Worm (Caenorhabditis elegans) whole organism, dauer: ENCODE measurements around the gene col-98.

ENCODE experiments used
- unc-62 ChIP-seq: sonication (generic microtip); optimal IDR thresholded peaks from 2 replicates; lab custom pipeline; 2017; ENCODE audit warnings: missing biosample characterization, missing genetic modification reagents, missing genetic modification characterization

col-98 gene

DNA sequence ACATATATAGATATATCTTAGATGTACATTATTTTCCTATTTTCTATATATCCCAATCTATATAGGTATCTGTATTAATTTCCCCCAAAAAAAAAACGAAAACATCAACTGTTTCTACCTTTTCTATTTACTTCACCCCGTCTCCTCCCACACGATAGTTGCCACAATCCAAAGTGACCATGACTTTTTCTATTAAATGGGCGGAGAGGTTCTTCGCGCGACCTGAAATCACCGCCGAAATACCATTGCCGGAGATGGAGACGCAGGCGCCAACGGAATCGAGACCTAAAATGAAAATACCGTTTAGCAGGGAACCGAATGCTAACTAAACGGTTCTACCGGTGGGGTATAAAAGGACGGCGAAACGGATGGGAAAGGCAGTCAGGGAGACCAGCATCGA lies at the start of gene col-98:
Gene col-98 (plus strand): TSS at position 390 of the 400 bp plus-strand sequence.
- TF ChIP-seq unc-62 (GFP tag; lab: Kevin White, UChicago) = no peak

ce11 chrIII:12971828-12972379 lies 46.9 kb upstream of the col-98 start:
- no peak for TF ChIP-seq unc-62 (GFP tag; lab: Kevin White, UChicago)

ce11 chrIII:12972398-12972797 lies 46.4 kb upstream of the col-98 start, which contains the start of gene bckd-1A:
bckd-1A (minus strand) TSS chrIII:12972498.
- no peak for TF ChIP-seq unc-62 (GFP tag; lab: Kevin White, UChicago)

ce11 chrIII:12977559-12977958 lies 41.2 kb upstream of the col-98 start, which contains the start of gene ZK1010.2:
ZK1010.2 (minus strand) TSS chrIII:12977862.
- TF ChIP-seq unc-62 (GFP tag; lab: Kevin White, UChicago) = no peak

DNA sequence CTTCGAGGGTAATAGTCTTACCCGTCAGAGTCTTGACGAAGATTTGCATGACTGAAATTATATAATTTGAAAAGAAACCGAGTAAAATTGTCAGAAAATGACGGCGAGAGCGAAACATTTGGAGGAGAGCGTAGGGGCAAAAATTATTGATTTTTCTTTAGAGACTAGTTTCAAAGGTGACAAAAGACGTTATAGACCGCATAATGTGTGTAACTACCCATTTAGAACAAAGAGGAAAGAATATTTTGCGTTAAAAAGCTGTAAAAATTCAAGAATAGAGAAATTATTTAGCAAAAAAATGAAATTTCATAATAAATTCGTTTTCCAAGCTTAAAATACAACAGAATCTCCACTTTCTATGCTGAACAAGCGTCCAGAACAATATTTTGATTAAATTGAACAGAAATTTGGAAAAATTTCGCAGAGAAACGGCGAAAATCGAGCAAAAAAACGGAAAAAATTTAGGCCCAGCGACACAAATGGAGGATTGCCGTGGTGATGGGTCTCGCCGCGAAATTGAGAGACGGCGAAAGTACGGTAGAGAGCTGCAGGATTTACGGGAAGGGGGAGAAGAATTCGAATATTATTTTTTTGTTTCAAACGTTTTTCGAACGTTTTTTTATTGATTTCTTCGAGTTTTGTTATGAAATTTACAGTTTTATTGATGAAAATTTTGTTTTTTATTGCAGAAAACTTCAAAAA lies 40.2 kb upstream of the col-98 start, which contains the start of the genes ubq-2 and frg-1:
Gene ubq-2 (minus strand): TSS at position 51 of the 702 bp plus-strand sequence.
Gene frg-1 (plus strand): TSS at position 690 of the 702 bp plus-strand sequence.
- no peak for TF ChIP-seq unc-62 (GFP tag; lab: Kevin White, UChicago)

DNA sequence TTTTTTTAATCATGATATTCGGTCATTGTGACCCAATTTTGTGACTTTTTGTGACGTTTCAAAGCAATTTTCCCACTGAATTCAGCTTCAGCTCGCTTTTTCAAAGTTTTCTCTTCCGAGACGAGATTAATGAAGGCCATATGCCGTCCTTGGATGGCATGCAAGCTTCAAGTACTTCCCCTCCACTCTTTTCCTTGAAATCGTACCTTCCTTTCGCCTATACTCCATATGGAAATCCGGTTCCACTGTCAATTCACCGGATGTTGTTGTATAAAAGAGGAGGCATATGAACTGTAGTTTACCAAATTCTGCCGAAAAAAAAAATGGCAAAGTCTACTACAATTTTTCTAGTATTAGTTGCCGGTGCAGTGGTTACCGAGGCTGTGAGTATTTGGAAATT lies 38.0 kb upstream of the col-98 start, which contains the start of gene ZK1010.4:
Gene ZK1010.4 (plus strand): TSS at position 301 of the 400 bp plus-strand sequence.
- TF ChIP-seq unc-62 (GFP tag; lab: Kevin White, UChicago) = no peak

ce11 chrIII:12987418-12987817 lies 31.4 kb upstream of the col-98 start, which contains the start of gene ZK1010.5:
ZK1010.5 (minus strand) TSS chrIII:12987518.
- TF ChIP-seq unc-62 (GFP tag; lab: Kevin White, UChicago) = no peak

DNA sequence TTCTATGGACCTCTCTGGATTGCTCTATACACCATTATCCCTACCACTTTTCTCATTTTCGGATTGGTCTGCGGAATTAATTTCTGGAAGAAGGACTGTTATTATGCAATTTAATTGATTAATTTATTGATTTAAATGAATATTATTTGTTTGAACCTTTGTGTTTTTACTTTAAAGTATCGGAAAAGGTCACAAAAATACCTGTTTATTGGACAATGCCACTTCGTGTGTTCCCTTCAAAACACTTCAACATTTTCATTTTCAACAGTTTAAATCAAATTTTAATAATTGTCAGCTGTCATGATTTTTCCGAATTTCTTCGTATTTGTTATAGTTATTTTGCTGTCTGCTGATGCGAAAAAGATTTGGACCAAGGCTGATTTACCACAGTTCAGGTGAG lies 27.8 kb upstream of the col-98 start, which contains the start of gene ZK1010.12:
Gene ZK1010.12 (plus strand): TSS at position 301 of the 400 bp plus-strand sequence.
- no peak for TF ChIP-seq unc-62 (GFP tag; lab: Kevin White, UChicago)

ce11 chrIII:12993055-12993454 lies 25.8 kb upstream of the col-98 start:
- TF ChIP-seq unc-62 (GFP tag; lab: Kevin White, UChicago) = no peak

DNA sequence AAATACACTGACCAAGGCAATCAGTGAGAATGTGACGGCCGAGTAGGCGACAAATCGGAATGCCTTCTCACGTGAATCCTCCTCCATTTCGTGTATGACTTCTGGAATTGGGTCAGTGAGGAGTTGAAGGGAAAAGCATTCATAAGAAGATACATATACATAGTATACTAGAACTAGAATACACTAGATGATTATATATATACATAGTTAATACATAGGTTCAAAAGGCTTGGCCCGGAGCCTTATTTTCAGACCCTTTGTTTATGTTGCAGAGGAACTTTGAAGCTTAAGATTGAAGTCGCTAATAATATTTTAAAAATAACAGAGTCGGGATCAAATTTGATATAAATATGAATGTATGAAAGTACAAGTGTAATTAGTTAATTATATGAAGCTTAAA lies 25.2 kb upstream of the col-98 start, which contains the start of gene col-97:
Gene col-97 (minus strand): TSS at position 101 of the 400 bp plus-strand sequence.
- no peak for TF ChIP-seq unc-62 (GFP tag; lab: Kevin White, UChicago)

DNA sequence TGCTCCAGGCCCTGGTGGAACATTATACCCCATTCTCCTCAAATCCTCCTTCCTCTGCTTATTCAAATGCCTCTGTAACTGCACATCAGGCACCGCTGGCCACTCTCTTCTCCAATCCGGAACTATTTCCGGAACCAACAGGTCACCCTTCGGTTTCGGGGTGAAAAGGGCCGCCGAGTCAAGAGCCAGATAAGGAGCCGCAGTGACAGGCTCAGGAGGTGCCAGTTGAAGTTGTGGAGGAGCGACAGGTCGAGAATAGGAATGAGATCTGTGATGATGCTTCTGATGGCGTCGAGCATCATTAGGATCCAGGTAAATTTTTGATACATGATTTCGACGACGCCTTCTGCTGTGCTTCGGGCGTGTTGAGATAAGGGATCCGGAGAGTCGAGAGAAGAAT lies 20.6 kb upstream of the col-98 start:
- no peak for TF ChIP-seq unc-62 (GFP tag; lab: Kevin White, UChicago)

DNA sequence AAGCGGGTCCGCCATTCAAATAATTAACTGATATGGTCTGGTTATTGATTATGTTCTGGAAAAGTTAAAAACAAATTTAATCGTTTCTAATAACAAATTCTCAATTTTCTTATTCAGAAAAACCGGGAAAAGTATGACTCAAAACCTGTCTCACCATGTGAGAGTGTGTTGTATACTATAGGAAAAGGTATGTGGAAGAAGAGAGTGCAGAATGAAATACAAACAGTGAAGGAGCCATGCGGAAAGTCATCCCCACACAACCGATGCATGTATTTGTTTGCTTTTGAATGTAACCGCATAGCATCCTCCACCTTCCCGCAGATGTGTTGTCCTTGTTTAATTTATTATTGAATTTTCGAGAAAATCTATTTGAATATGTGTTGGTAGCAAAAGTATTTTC lies 18.4 kb upstream of the col-98 start, which contains the start of gene ZK1010.8:
Gene ZK1010.8 (minus strand): TSS at position 214 of the 400 bp plus-strand sequence.
- no peak for TF ChIP-seq unc-62 (GFP tag; lab: Kevin White, UChicago)

DNA sequence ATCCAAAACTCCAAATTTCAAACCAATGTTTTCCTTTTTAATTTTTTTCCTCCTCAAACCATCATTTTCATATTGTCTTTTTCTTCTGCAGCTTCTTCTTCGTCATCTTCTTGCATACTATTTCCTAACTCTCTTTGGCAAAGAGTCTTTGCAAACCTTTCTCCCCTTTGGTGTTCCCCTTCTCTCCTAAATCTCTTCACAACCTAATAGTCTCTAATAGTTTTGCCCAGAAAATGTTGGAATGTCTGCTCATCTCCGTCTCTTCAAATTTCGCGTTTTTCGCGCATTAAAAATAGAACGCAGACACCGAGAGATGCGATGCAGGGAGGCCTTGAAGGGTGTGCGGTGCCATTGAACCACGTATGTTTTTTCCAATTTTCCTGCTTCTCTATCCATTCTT lies 16.7 kb upstream of the col-98 start, which contains the start of gene ZK1010.10:
Gene ZK1010.10 (plus strand): TSS at position 286 of the 400 bp plus-strand sequence.
- TF ChIP-seq unc-62 (GFP tag; lab: Kevin White, UChicago) = no peak

- TF ChIP-seq unc-62 (GFP tag; lab: Kevin White, UChicago) = no peak
These were observed 14.5 kb upstream of the col-98 start for ce11 chrIII:13004316-13004715.

DNA sequence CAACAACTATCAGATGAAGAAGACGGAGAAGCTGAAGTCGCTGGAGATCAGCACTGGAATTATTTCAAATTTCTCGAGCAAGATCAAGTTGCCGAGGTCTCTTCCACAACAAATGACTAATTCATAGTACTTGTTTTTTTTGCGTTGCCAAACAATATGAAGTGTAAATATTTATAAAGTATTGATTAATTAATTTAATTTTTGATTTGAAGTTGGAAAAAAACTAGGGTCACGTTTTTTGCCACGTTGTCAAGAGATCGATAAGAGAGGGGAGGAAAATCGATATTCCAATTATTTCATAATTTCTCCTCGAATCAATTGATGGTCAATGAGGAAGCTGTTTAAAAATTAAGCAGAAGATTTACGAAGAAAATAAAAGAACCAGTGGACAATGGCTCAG lies 13.6 kb upstream of the col-98 start, which contains the start of gene snf-7:
Gene snf-7 (plus strand): TSS at position 301 of the 400 bp plus-strand sequence.
- no peak for TF ChIP-seq unc-62 (GFP tag; lab: Kevin White, UChicago)

DNA sequence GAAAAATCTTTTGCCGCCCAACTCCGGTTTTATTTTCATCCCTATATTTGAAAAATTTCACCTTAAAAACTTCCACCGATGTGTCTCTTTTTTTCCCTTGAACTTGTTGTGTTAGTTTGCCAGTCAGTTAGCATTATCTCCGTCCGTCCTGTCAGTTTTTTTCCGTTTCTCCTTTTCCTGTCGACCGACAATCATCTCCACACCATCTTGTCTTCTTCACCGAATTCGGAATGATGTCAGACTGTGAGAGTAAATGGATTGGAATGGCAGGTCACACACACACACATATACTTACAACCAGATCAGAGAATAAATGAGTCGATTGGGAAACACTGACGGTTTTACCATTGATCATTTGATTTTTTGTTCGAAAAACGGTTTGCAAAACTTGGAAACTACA lies 6.9 kb upstream of the col-98 start:
- no peak for TF ChIP-seq unc-62 (GFP tag; lab: Kevin White, UChicago)
